Fruit fly (Drosophila melanogaster): Measurements from ENCODE around the gene Kul.

Kul gene

dm6 chr3R:29778985-29779298 is 53.3 kb downstream of the Kul start (continued):
- no peak for TF ChIP-seq twi (tag; optimal IDR thresholded peaks at IDR 0.05)
- TF ChIP-seq CG9817 (tag; optimal IDR thresholded peaks at IDR 0.05) = no peak
- no peak for TF ChIP-seq CG12744 (GFP tag; optimal IDR thresholded peaks at IDR 0.05)
- TF ChIP-seq CG17385 (GFP tag; optimal IDR thresholded peaks at IDR 0.05) = no peak
- TF ChIP-seq ara (GFP tag; IDR thresholded peaks at IDR 0.05) = no peak
- peak; percentile 31 for TF ChIP-seq cwo (GFP tag; optimal IDR thresholded peaks at IDR 0.05)
- TF ChIP-seq CG6791 (GFP tag; IDR thresholded peaks at IDR 0.05; ENCODE audit: partially characterized antibody) = no peak
- no peak for TF ChIP-seq Ptx1 (GFP tag; IDR thresholded peaks at IDR 0.05)
- TF ChIP-seq CG8281 (tag; optimal IDR thresholded peaks at IDR 0.05) = no peak
- TF ChIP-seq nmo (GFP tag; optimal IDR thresholded peaks at IDR 0.05) = no peak
- TF ChIP-seq corto (GFP tag; optimal IDR thresholded peaks at IDR 0.05) = no peak
- TF ChIP-seq CG13296 (GFP tag; optimal IDR thresholded peaks at IDR 0.05) = no peak
- TF ChIP-seq Med (GFP tag) = peak; percentile 71
- TF ChIP-seq Hand (GFP tag; optimal IDR thresholded peaks at IDR 0.05) = no peak
- TF ChIP-seq zfh2 (GFP tag; optimal IDR thresholded peaks at IDR 0.05) = no peak
- TF ChIP-seq crc (GFP tag; optimal IDR thresholded peaks at IDR 0.05) = no peak
- no peak for TF ChIP-seq sna (GFP tag; IDR thresholded peaks at IDR 0.05; ENCODE audit: partially characterized antibody)
- peak in 1 of 2 experiments; percentile 5 for TF ChIP-seq Pdp1 (GFP tag; optimal IDR thresholded peaks at IDR 0.05)
- TF ChIP-seq CG3163 (GFP tag; optimal IDR thresholded peaks at IDR 0.05) = no peak
- no peak for TF ChIP-seq CG7963 (GFP tag; IDR thresholded peaks at IDR 0.05; ENCODE audit: partially characterized antibody)
- TF ChIP-seq ato (GFP tag; IDR thresholded peaks at IDR 0.05; ENCODE audit: partially characterized antibody) = no peak
- TF ChIP-seq GATAe (GFP tag; conservative IDR thresholded peaks at IDR 0.05) = no peak
- no peak for TF ChIP-seq CTCF (GFP tag; optimal IDR thresholded peaks at IDR 0.05)
- no peak for TF ChIP-seq CG11398 (GFP tag; optimal IDR thresholded peaks at IDR 0.05)
- peak; percentile 44 for TF ChIP-seq lab (GFP tag; optimal IDR thresholded peaks at IDR 0.05)
- no peak for TF ChIP-seq CG31365 (tag; optimal IDR thresholded peaks at IDR 0.05)
- TF ChIP-seq CG10147 (GFP tag; optimal IDR thresholded peaks at IDR 0.05) = no peak
- TF ChIP-seq fd3F (GFP tag; optimal IDR thresholded peaks at IDR 0.05) = no peak
- no peak for TF ChIP-seq gce (GFP tag; IDR thresholded peaks at IDR 0.05)
- no peak for TF ChIP-seq br (optimal IDR thresholded peaks at IDR 0.05)
- TF ChIP-seq CG3281 (GFP tag; optimal IDR thresholded peaks at IDR 0.05) = peak; percentile 48
- no peak for TF ChIP-seq Dbx (GFP tag; IDR thresholded peaks at IDR 0.05)
- TF ChIP-seq sob (GFP tag; IDR thresholded peaks at IDR 0.05) = no peak
- TF ChIP-seq CG1603 (tag; optimal IDR thresholded peaks at IDR 0.05) = no peak
- TF ChIP-seq Hr39 (optimal IDR thresholded peaks at IDR 0.05) = no peak
- peak; percentile 8 for TF ChIP-seq D19B (GFP tag; optimal IDR thresholded peaks at IDR 0.05)
- no peak for TF ChIP-seq dimm (GFP tag; IDR thresholded peaks at IDR 0.05)
- no peak for TF ChIP-seq Doc2 (GFP tag; IDR thresholded peaks at IDR 0.05)
- TF ChIP-seq CG30403 (GFP tag; optimal IDR thresholded peaks at IDR 0.05) = no peak
- TF ChIP-seq phol (tag; optimal IDR thresholded peaks at IDR 0.05) = no peak
- no peak for TF ChIP-seq CG16779 (GFP tag; IDR thresholded peaks at IDR 0.05)
- TF ChIP-seq sug (tag; optimal IDR thresholded peaks at IDR 0.05) = peak; percentile 20
- TF ChIP-seq p53 (GFP tag; optimal IDR thresholded peaks at IDR 0.05) = no peak
- no peak for TF ChIP-seq jumu (GFP tag; optimal IDR thresholded peaks at IDR 0.05)
- TF ChIP-seq inv (GFP tag; IDR thresholded peaks at IDR 0.05; ENCODE audit: partially characterized antibody) = no peak
- no peak for TF ChIP-seq hkb (optimal IDR thresholded peaks at IDR 0.05)
- no peak for TF ChIP-seq hkb (GFP tag; IDR thresholded peaks at IDR 0.05)
- TF ChIP-seq exex (tag; optimal IDR thresholded peaks at IDR 0.05) = peak; percentile 41

Data from whole organism, embryonic.